Fruit fly (Drosophila melanogaster) whole organism, adult: Measurements from ENCODE around the gene grp.

Source experiments
- CG7101 ChIP-seq: fragments of 200-800 bp; sonication (Bioruptor generic); optimal IDR thresholded peaks from 2 replicates; lab custom pipeline; 2018; ENCODE audit warnings: missing biosample characterization, mild to moderate bottlenecking, missing genetic modification characterization, moderate library complexity
- cnc ChIP-seq, 2 experiments: fragments of >200 bp; optimal IDR thresholded peaks; 2 replicates each; lab custom pipeline; 2017
- kay ChIP-seq: fragments of 200-800 bp; sonication (Bioruptor generic); peaks from one replicate; lab custom pipeline; 2016; ENCODE audit warnings: missing biosample characterization, missing genetic modification characterization, borderline replicate concordance

DNA sequence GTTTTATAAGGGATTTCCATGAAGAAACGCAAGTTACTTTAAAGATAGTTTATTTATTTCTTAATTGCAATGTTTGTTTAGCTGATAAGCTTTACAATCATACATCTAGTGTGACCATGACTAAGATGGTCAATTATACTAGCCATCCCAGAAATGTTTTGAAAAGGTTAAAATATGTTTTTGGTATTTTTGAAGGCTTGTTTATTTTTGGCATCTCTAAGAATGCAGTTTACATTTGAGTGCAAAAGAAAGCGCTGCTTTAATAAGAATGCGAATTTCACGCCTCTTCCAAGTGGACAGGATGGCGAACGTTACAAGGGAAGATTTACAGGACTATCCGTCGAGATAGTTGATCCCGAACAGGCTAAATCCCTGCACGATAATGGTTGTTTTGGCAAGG is 49.7 kb downstream of the grp start, which contains the start of gene Tsen2:
- TF ChIP-seq kay (no peak), cnc (optimal IDR thresholded peaks at IDR 0.05; lab: Kevin White, UChicago) (no peak), CG7101 (tag; lab: Kevin White, UChicago) (no peak)
